Fruit fly (Drosophila melanogaster): ENCODE results near the gene Ndc80.
A peak's percentile ranks its signal among the peaks of the same experiment; 100 is the strongest.

Gene Ndc80

dm6 chrX:13611884-13612283 lies at the start of gene Ndc80, which contains the start of gene BthD:
TSS of gene Ndc80 (minus strand) at chrX:13612062.
TSS of gene BthD (plus strand) at chrX:13612131.
- TF ChIP-seq CG31388 (GFP tag; optimal IDR thresholded peaks at IDR 0.05) (no peak), gt (GFP tag; IDR thresholded peaks at IDR 0.05) (no peak), CG18476 (GFP tag; optimal IDR thresholded peaks at IDR 0.05) (no peak), tll (GFP tag; optimal IDR thresholded peaks at IDR 0.05) (no peak), Dll (GFP tag; IDR thresholded peaks at IDR 0.05; ENCODE audit: partially characterized antibody) (peak; percentile 63; the same call in 3 of the 4 replicates), Ets97D (GFP tag; optimal IDR thresholded peaks at IDR 0.05) (peak; percentile 24), CG3847 (GFP tag; IDR thresholded peaks at IDR 0.05) (peak; percentile 47; the same call in 1 of the 2 replicates), pum (GFP tag; optimal IDR thresholded peaks at IDR 0.05) (no peak), CG15269 (tag; optimal IDR thresholded peaks at IDR 0.05) (no peak), CG1602 (GFP tag; optimal IDR thresholded peaks at IDR 0.05) (no peak), CoRest (tag; optimal IDR thresholded peaks at IDR 0.05) (no peak), E2f2 (GFP tag; IDR thresholded peaks at IDR 0.05) (peak; percentile 97), maf-S (GFP tag; optimal IDR thresholded peaks at IDR 0.05) (no peak), Spps (tag; optimal IDR thresholded peaks at IDR 0.05) (no peak), pan (optimal IDR thresholded peaks at IDR 0.05) (no peak), pan (GFP tag; optimal IDR thresholded peaks at IDR 0.05 in 1 of 2, IDR thresholded peaks at IDR 0.05 in 1 of 2) (no peak), CG17361 (GFP tag; IDR thresholded peaks at IDR 0.05) (no peak), br (optimal IDR thresholded peaks at IDR 0.05) (no peak), CG8765 (GFP tag; IDR thresholded peaks at IDR 0.05) (no peak), CG34224 (GFP tag; IDR thresholded peaks at IDR 0.05; ENCODE audit: partially characterized antibody) (peak; percentile 70), usp (GFP tag; optimal IDR thresholded peaks at IDR 0.05) (no peak), CG6254 (GFP tag; optimal IDR thresholded peaks at IDR 0.05) (no peak), eyg (GFP tag; optimal IDR thresholded peaks at IDR 0.05) (no peak), eve (GFP tag; optimal IDR thresholded peaks at IDR 0.05) (no peak), Opbp (GFP tag; IDR thresholded peaks at IDR 0.05; ENCODE audit: partially characterized antibody) (peak; percentile 59; the same call in 1 of the 3 replicates), corto (GFP tag; optimal IDR thresholded peaks at IDR 0.05) (no peak), ham (GFP tag; IDR thresholded peaks at IDR 0.05) (no peak), CG6689 (GFP tag; IDR thresholded peaks at IDR 0.05) (no peak), trem (tag; optimal IDR thresholded peaks at IDR 0.05) (peak; percentile 30), Usf (GFP tag; optimal IDR thresholded peaks at IDR 0.05) (no peak), sens (GFP tag) (peak; percentile 73), CG7963 (GFP tag; IDR thresholded peaks at IDR 0.05; ENCODE audit: partially characterized antibody) (0 out of 3 replicates have a peak, but pooled peaks have one; percentile 19), ranshi (GFP tag; IDR thresholded peaks at IDR 0.05) (no peak), CG9797 (GFP tag; optimal IDR thresholded peaks at IDR 0.05) (peak; percentile 23), unc-4 (GFP tag; IDR thresholded peaks at IDR 0.05; ENCODE audit: partially characterized antibody) (peak; percentile 66), NfI (GFP tag; optimal IDR thresholded peaks at IDR 0.05) (no peak), Jarid2 (GFP tag; optimal IDR thresholded peaks at IDR 0.05) (no peak), dati (GFP tag; IDR thresholded peaks at IDR 0.05) (no peak), en (GFP tag; optimal IDR thresholded peaks at IDR 0.05) (no peak), bab2 (GFP tag; optimal IDR thresholded peaks at IDR 0.05) (no peak), chinmo (GFP tag; IDR thresholded peaks at IDR 0.05; ENCODE audit: partially characterized antibody) (no peak), CG4282 (GFP tag; optimal IDR thresholded peaks at IDR 0.05) (no peak), CG4617 (GFP tag; optimal IDR thresholded peaks at IDR 0.05; ENCODE audit: borderline replicate concordance) (peak; percentile 14), dysf (GFP tag; IDR thresholded peaks at IDR 0.05) (no peak), Mes4 (GFP tag; optimal IDR thresholded peaks at IDR 0.05) (no peak), ac (GFP tag; optimal IDR thresholded peaks at IDR 0.05) (no peak), btn (GFP tag; optimal IDR thresholded peaks at IDR 0.05) (no peak), slbo (GFP tag; IDR thresholded peaks at IDR 0.05) (no peak; the same call in 1 of the 2 replicates), gcm (GFP tag; optimal IDR thresholded peaks at IDR 0.05) (no peak), CG5180 (GFP tag; optimal IDR thresholded peaks at IDR 0.05) (no peak), Sox100B (GFP tag; optimal IDR thresholded peaks at IDR 0.05) (no peak), CG6854 (GFP tag; optimal IDR thresholded peaks at IDR 0.05) (no peak)
